Fruit fly (Drosophila melanogaster) whole organism, prepupa: ENCODE data around the gene TBC1D5.

Experiments used
- Blimp-1 ChIP-seq: fragments of 200-800 bp; sonication (Bioruptor generic); optimal IDR thresholded peaks from 3 replicates; lab custom pipeline; 2017; ENCODE audit warnings: missing biosample characterization, missing genetic modification characterization, mild to moderate bottlenecking, moderate library complexity, missing genetic modification reagents
- CG11294 ChIP-seq: fragments of 200-800 bp; sonication (Bioruptor generic); IDR thresholded peaks from 2 replicates; pipeline ENCODE4 v1.3.6; 2022; ENCODE audit warnings: missing biosample characterization, missing genetic modification characterization
- CG11762 ChIP-seq: fragments of 200-800 bp; sonication (Bioruptor generic); optimal IDR thresholded peaks from 3 replicates; lab custom pipeline; 2016; ENCODE audit warnings: missing biosample characterization, missing genetic modification characterization; ENCODE audit not compliant: insufficient read depth
- CG11902 ChIP-seq: fragments of 200-800 bp; sonication (Bioruptor generic); optimal IDR thresholded peaks from 3 replicates; lab custom pipeline; 2016; ENCODE audit warnings: missing biosample characterization, missing genetic modification characterization
- CG15336 ChIP-seq: fragments of 200-800 bp; sonication (Bioruptor generic); IDR thresholded peaks from 2 replicates; pipeline ENCODE4 v1.3.6; 2022; ENCODE audit warnings: missing biosample characterization, missing genetic modification characterization
- CG3032 ChIP-seq: fragments of 200-800 bp; optimal IDR thresholded peaks from 2 replicates; lab custom pipeline; 2019; ENCODE audit warnings: missing biosample characterization, mild to moderate bottlenecking, missing genetic modification characterization, moderate library complexity
- CG32006 ChIP-seq: fragments of 200-800 bp; sonication (Bioruptor generic); optimal IDR thresholded peaks from 3 replicates; lab custom pipeline; 2017; ENCODE audit warnings: missing biosample characterization, mild to moderate bottlenecking, missing genetic modification characterization
- CG3919 ChIP-seq: fragments of 200-800 bp; sonication (Bioruptor generic); optimal IDR thresholded peaks from 3 replicates; lab custom pipeline; 2016; ENCODE audit warnings: missing biosample characterization, missing genetic modification characterization
- CG4318 ChIP-seq: fragments of 200-800 bp; sonication (Bioruptor generic); optimal IDR thresholded peaks from 3 replicates; lab custom pipeline; 2017; ENCODE audit warnings: missing biosample characterization, mild to moderate bottlenecking, missing genetic modification characterization
- CG6163 ChIP-seq: fragments of 200-800 bp; sonication (Bioruptor generic); IDR thresholded peaks from 3 replicates; pipeline ENCODE4 v1.3.6; 2022; ENCODE audit warnings: missing biosample characterization, missing genetic modification characterization
- CG7368 ChIP-seq: fragments of 200-800 bp; sonication (Bioruptor generic); optimal IDR thresholded peaks from 3 replicates; lab custom pipeline; 2016; ENCODE audit warnings: missing biosample characterization, missing genetic modification characterization
- CG8319 ChIP-seq: fragments of 200-800 bp; sonication (Bioruptor generic); optimal IDR thresholded peaks from 3 replicates; lab custom pipeline; 2016; ENCODE audit warnings: missing biosample characterization, missing genetic modification characterization
- CG9139 ChIP-seq: fragments of 200-800 bp; sonication (Bioruptor generic); optimal IDR thresholded peaks from 3 replicates; lab custom pipeline; 2017; ENCODE audit warnings: missing biosample characterization, mild to moderate bottlenecking, missing genetic modification characterization
- Eip75B ChIP-seq: fragments of 200-800 bp; sonication (Bioruptor generic); optimal IDR thresholded peaks from 3 replicates; lab custom pipeline; 2016; ENCODE audit warnings: missing biosample characterization, missing genetic modification characterization
- Eip78C ChIP-seq: fragments of 200-800 bp; sonication (Bioruptor generic); peaks from one replicate; lab custom pipeline; 2016; ENCODE audit warnings: missing biosample characterization, missing genetic modification characterization
- Eip93F ChIP-seq: fragments of 200-800 bp; sonication (Bioruptor generic); optimal IDR thresholded peaks from 2 replicates; lab custom pipeline; 2016; ENCODE audit warnings: missing biosample characterization, mild to moderate bottlenecking, missing genetic modification characterization
- Gug ChIP-seq: fragments of 200-800 bp; sonication (Bioruptor generic); IDR thresholded peaks from 2 replicates; pipeline ENCODE4 v1.3.6; 2022; ENCODE audit warnings: missing biosample characterization, missing genetic modification characterization
- Hr4 ChIP-seq: fragments of 200-800 bp; sonication (Bioruptor generic); optimal IDR thresholded peaks from 3 replicates; lab custom pipeline; 2016; ENCODE audit warnings: missing biosample characterization, missing genetic modification characterization
- Met ChIP-seq: fragments of 200-800 bp; sonication (Bioruptor generic); optimal IDR thresholded peaks from 3 replicates; lab custom pipeline; 2016; ENCODE audit warnings: missing biosample characterization, missing genetic modification characterization
- Sox102F ChIP-seq: fragments of 200-800 bp; sonication (Bioruptor generic); optimal IDR thresholded peaks from 2 replicates; lab custom pipeline; 2016; ENCODE audit warnings: missing biosample characterization, mild to moderate bottlenecking, missing genetic modification characterization
- Sox14 ChIP-seq: fragments of 200-800 bp; sonication (Bioruptor generic); optimal IDR thresholded peaks from 3 replicates; lab custom pipeline; 2016; ENCODE audit warnings: missing biosample characterization, missing genetic modification characterization
- cyc ChIP-seq: fragments of 200-800 bp; sonication (Bioruptor generic); optimal IDR thresholded peaks from 3 replicates; lab custom pipeline; 2016; ENCODE audit warnings: missing biosample characterization, missing genetic modification characterization
- dsx ChIP-seq: fragments of 200-800 bp; optimal IDR thresholded peaks from 3 replicates; lab custom pipeline; 2019; ENCODE audit warnings: missing biosample characterization, mild to moderate bottlenecking, missing genetic modification characterization, moderate library complexity; ENCODE audit not compliant: poor library complexity, severe bottlenecking
- eg ChIP-seq: fragments of 200-800 bp; sonication (Bioruptor generic); IDR thresholded peaks from 3 replicates; pipeline ENCODE4 v1.3.6; 2022; ENCODE audit warnings: missing biosample characterization, missing genetic modification characterization
- esn ChIP-seq: fragments of 200-800 bp; sonication (Bioruptor generic); optimal IDR thresholded peaks from 2 replicates; lab custom pipeline; 2016; ENCODE audit warnings: missing biosample characterization, mild to moderate bottlenecking, missing genetic modification characterization, moderate library complexity
- fd59A ChIP-seq: fragments of 200-800 bp; sonication (Bioruptor generic); optimal IDR thresholded peaks from 2 replicates; lab custom pipeline; 2017; ENCODE audit warnings: missing biosample characterization, mild to moderate bottlenecking, missing genetic modification characterization, missing genetic modification reagents
- fd85E ChIP-seq: fragments of 200-800 bp; sonication (Bioruptor generic); optimal IDR thresholded peaks from 3 replicates; lab custom pipeline; 2016; ENCODE audit warnings: missing biosample characterization, missing genetic modification characterization
- fkh ChIP-seq: fragments of 200-800 bp; sonication (Bioruptor generic); optimal IDR thresholded peaks from 3 replicates; lab custom pipeline; 2017; ENCODE audit warnings: missing biosample characterization, mild to moderate bottlenecking, missing genetic modification characterization, moderate library complexity
- lz ChIP-seq: fragments of 200-800 bp; sonication (Bioruptor generic); optimal IDR thresholded peaks from 3 replicates; lab custom pipeline; 2016; ENCODE audit warnings: missing biosample characterization, missing genetic modification characterization
- net ChIP-seq: fragments of 200-800 bp; sonication (Bioruptor generic); optimal IDR thresholded peaks from 3 replicates; lab custom pipeline; 2016; ENCODE audit warnings: missing biosample characterization, missing genetic modification characterization
- salr ChIP-seq, 2 experiments: fragments of 200-800 bp; sonication (Bioruptor generic); optimal IDR thresholded peaks; 3 replicates each; lab custom pipeline; 2016 to 2018; ENCODE audit warnings: missing biosample characterization in 2 of 2, missing genetic modification characterization in 2 of 2, mild to moderate bottlenecking in 1 of 2
- spab ChIP-seq: fragments of 200-800 bp; sonication (Bioruptor generic); optimal IDR thresholded peaks from 2 replicates; lab custom pipeline; 2017; ENCODE audit warnings: missing biosample characterization, mild to moderate bottlenecking, missing genetic modification characterization, missing genetic modification reagents
- ss ChIP-seq, 2 experiments: fragments of 200-800 bp; sonication (Bioruptor generic); optimal IDR thresholded peaks; 2 replicates in 1 of 2; 3 replicates in 1 of 2; lab custom pipeline; 2017 to 2018; ENCODE audit warnings: mild to moderate bottlenecking in 2 of 2, missing biosample characterization in 2 of 2, missing genetic modification characterization in 2 of 2, moderate library complexity in 1 of 2
- vri ChIP-seq: fragments of 200-800 bp; sonication (Bioruptor generic); optimal IDR thresholded peaks from 3 replicates; lab custom pipeline; 2016; ENCODE audit warnings: missing biosample characterization, mild to moderate bottlenecking, missing genetic modification characterization

The TBC1D5 gene

dm6 chr3R:13260114-13260673 lies 11.6 kb downstream of the TBC1D5 start, which contains the start of gene CG11686 (continued):
- TF ChIP-seq Hr4 (no peak), lz (GFP tag; lab: Kevin White, UChicago) (no peak), Eip78C (peak; percentile 71), CG9139 (GFP tag; lab: Kevin White, UChicago) (no peak), Eip75B (GFP tag; lab: Kevin White, UChicago) (no peak), net (no peak), dsx (no peak), esn (GFP tag; lab: Kevin White, UChicago) (peak; percentile 16), CG11762 (GFP tag; lab: Kevin White, UChicago) (no peak), CG3032 (no peak), CG8319 (GFP tag; lab: Kevin White, UChicago) (no peak), CG32006 (no peak), Gug (GFP tag; lab: Robert Waterston, UW) (no peak), CG7368 (no peak), spab (GFP tag; lab: Kevin White, UChicago) (no peak), salr (GFP tag; optimal IDR thresholded peaks at IDR 0.05; lab: Kevin White, UChicago) (no peak), fd59A (GFP tag; lab: Kevin White, UChicago) (no peak), Sox14 (peak; percentile 1), CG11902 (GFP tag; lab: Kevin White, UChicago) (no peak), CG3919 (GFP tag; lab: Kevin White, UChicago) (no peak), Sox102F (peak; percentile 51), CG4318 (no peak), CG11294 (no peak), Eip93F (GFP tag; lab: Kevin White, UChicago) (no peak), cyc (GFP tag; lab: Kevin White, UChicago) (no peak)

DNA sequence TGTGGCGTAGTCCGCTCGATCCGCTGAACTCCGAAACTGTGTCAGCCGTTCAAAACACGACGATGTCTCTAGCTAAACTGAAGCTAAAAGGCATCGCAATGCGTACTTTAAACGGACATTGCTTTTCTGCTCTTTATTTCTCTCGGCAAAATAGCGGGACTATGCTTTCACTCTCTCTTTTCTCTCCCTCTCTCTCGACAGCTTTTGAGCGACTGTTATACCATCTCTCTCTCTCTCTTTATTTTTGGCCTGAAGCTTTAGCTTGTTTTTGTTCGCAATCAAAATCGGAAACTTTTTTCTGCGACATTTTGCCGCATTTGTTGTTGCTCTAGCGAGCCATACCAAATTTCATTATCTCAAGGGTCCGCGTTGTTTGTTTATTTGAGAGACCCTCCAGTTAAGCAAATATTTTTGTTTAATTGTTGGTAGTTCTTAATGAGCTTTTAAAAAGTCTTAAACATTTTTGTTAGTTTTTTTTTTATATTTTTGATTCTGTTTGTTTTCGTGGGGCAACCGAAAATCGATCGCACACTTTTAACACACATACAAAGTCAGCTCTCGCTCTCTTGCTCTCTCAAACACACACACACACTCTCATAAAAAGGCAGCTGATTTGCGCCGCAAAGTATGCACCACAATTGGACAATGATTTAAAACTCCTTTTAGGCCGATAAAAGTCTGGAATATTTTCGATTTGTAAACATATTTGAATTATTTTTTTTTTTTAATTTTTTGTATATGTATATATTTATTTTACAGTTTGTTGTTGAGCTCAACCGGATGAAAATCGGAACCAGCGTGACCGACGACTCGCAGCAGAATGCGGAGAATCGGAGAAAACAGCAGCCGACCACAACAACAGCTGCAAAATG lies 12.9 kb downstream of the TBC1D5 start, which contains the start of gene Ace:
Gene Ace, minus strand, starts transcription at position 822 of the 872 bp plus-strand sequence.
- no peak for TF ChIP-seq vri
- no peak for TF ChIP-seq Hr4
- peak; percentile 55 for TF ChIP-seq fkh (GFP tag; lab: Kevin White, UChicago)
- no peak for TF ChIP-seq salr (GFP tag; optimal IDR thresholded peaks at IDR 0.05; lab: Kevin White, UChicago)
- TF ChIP-seq Eip78C: peak; percentile 72
- no peak for TF ChIP-seq eg (GFP tag; lab: Robert Waterston, UW)
- no peak for TF ChIP-seq CG6163 (GFP tag; lab: Robert Waterston, UW)
- TF ChIP-seq fd85E (GFP tag; lab: Kevin White, UChicago): no peak
- TF ChIP-seq Met: no peak
- no peak for TF ChIP-seq ss (GFP tag; optimal IDR thresholded peaks at IDR 0.05; lab: Kevin White, UChicago)

DNA sequence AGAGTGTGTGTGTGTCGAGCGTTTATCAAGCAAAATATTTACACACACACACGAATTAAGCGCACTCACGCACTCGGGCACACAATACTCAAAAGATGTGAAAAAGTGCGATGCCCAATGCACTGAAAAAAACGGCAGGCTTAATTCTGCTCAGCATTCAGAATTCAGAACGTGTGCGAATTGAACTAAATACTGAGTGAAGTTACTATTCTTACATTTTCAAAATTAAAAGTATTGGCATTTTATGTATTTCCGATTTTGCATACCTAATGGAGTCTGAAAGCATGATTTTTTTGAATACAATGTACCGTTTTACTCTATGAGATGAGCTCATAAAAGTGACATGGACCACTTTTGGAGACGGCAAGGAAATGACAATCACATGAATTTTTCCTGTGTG lies 14.7 kb downstream of the TBC1D5 start:
- TF ChIP-seq fkh (GFP tag; lab: Kevin White, UChicago) (no peak), CG15336 (0 out of 2 replicates have a peak, but pooled peaks have one; percentile 8)

dm6 chr3R:13241726-13242125 lies 30.1 kb downstream of the TBC1D5 start:
- no peak for TF ChIP-seq salr (GFP tag; optimal IDR thresholded peaks at IDR 0.05; lab: Kevin White, UChicago)
- TF ChIP-seq Blimp-1 (GFP tag; lab: Kevin White, UChicago): no peak
- no peak for TF ChIP-seq fd85E (GFP tag; lab: Kevin White, UChicago)
